ENCODE assay signal across 6 fruit fly cellular contexts in the genomic region with DNA sequence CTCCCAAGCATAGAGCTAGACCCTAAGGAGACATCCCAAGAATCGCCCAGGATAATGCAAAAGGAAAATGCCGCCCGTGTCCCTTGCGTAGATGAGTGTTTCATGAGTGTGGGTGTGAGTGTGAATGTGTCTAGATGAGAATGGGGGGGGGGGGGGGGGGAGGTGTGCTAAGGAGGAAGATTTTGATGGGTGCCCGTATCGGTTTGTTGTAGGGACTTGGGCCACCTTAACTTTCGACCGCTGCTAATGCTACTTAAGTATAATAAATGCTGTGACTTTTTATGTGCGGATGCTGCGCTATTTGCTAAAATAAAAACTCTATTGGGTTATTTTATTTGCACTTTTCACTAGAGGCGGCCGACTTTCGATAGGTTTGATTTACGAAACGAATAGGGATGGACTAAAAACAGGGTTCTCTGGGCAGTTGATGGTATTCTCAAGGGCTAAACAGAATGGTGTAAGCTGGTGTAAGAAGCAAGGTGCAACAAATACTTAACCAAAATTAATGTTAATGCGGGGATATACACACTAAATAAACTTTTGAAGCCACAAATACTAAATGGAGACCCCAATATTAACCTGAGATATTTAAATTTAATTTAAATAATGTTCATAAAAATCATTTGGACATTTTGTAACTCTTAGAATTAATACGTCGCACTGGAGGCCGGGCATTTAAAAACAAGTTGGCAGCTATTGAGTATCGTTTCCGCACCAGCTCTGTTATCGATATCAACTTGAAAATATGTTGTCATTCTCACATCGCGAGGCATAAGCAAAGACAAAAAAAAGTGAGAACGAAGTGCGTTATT.
A peak's percentile ranks its signal among the peaks of the same experiment; 100 is the strongest.
TF ChIP-seq lines count a peak whose summit lies in the region.

A gene (minus strand): TSS at position 407 of the 812 bp plus-strand sequence.
A gene (plus strand): TSS at position 786 of the 812 bp plus-strand sequence.

- peak; percentile 25 for TF ChIP-seq CTCF in whole organism, embryonic (GFP tag; optimal IDR thresholded peaks at IDR 0.05; lab: Kevin White, UChicago)

TF ChIP-seq in Kc167, 6 proteins besides CTCF, POLR2A, EP300 and RAD21:
- no peak for TF ChIP-seq ttk (optimal IDR thresholded peaks at IDR 0.05; lab: Kevin White, UChicago)
- no peak for TF ChIP-seq h (optimal IDR thresholded peaks at IDR 0.05; lab: Kevin White, UChicago)
- no peak for TF ChIP-seq insv (optimal IDR thresholded peaks at IDR 0.05; lab: Kevin White, UChicago)
- TF ChIP-seq psq (optimal IDR thresholded peaks at IDR 0.05; lab: Kevin White, UChicago) = peak; percentile 60
- TF ChIP-seq Sin3A (optimal IDR thresholded peaks at IDR 0.05; lab: Kevin White, UChicago) = no peak
- no peak for TF ChIP-seq Myc (optimal IDR thresholded peaks at IDR 0.05; lab: Kevin White, UChicago)

TF ChIP-seq in whole organism, adult, 20 proteins besides CTCF, POLR2A, EP300 and RAD21 (continues in another document):
- TF ChIP-seq CG33017 (tag; optimal IDR thresholded peaks at IDR 0.05; lab: Kevin White, UChicago) (peak; percentile 89), CG14711 (tag; optimal IDR thresholded peaks at IDR 0.05; lab: Kevin White, UChicago) (peak; percentile 90), Mnt (GFP tag; optimal IDR thresholded peaks at IDR 0.05; lab: Kevin White, UChicago) (peak; percentile 86), tj (GFP tag; optimal IDR thresholded peaks at IDR 0.05; lab: Kevin White, UChicago) (peak; percentile 59), Hr96 (GFP tag; optimal IDR thresholded peaks at IDR 0.05; lab: Kevin White, UChicago) (peak; percentile 94), CG7101 (tag; optimal IDR thresholded peaks at IDR 0.05; lab: Kevin White, UChicago) (peak; percentile 93), CG7045 (GFP tag; optimal IDR thresholded peaks at IDR 0.05; lab: Kevin White, UChicago) (peak; percentile 92), toe (GFP tag; optimal IDR thresholded peaks at IDR 0.05; lab: Kevin White, UChicago) (peak; percentile 98), bab1 (GFP tag; optimal IDR thresholded peaks at IDR 0.05; lab: Kevin White, UChicago) (peak; percentile 84), CG11617 (GFP tag; optimal IDR thresholded peaks at IDR 0.05; lab: Kevin White, UChicago) (peak; percentile 92), pad (GFP tag; optimal IDR thresholded peaks at IDR 0.05; lab: Kevin White, UChicago) (peak; percentile 79), CG5204 (GFP tag; optimal IDR thresholded peaks at IDR 0.05; lab: Kevin White, UChicago) (peak; percentile 97), ovo (GFP tag; optimal IDR thresholded peaks at IDR 0.05; lab: Kevin White, UChicago) (peak; percentile 91), cnc (optimal IDR thresholded peaks at IDR 0.05; lab: Kevin White, UChicago) (peak in 1 of 2 experiments; percentile 57)

TF ChIP-seq in whole organism, embryonic, 481 proteins besides CTCF, POLR2A, EP300 and RAD21 (continues in another document):
- TF ChIP-seq tin (GFP tag; optimal IDR thresholded peaks at IDR 0.05; lab: Kevin White, UChicago) (peak; percentile 95), btn (GFP tag; optimal IDR thresholded peaks at IDR 0.05; lab: Kevin White, UChicago) (peak; percentile 47), CG9797 (GFP tag; optimal IDR thresholded peaks at IDR 0.05; lab: Kevin White, UChicago) (peak; percentile 50), Hmx (GFP tag; optimal IDR thresholded peaks at IDR 0.05; lab: Kevin White, UChicago) (peak; percentile 79), Oli (tag; optimal IDR thresholded peaks at IDR 0.05; lab: Kevin White, UChicago) (peak; percentile 90), lilli (GFP tag; optimal IDR thresholded peaks at IDR 0.05; lab: Kevin White, UChicago) (peak; percentile 96), CG3065 (GFP tag; optimal IDR thresholded peaks at IDR 0.05; lab: Kevin White, UChicago) (peak; percentile 84), ttk (GFP tag; IDR thresholded peaks at IDR 0.05; lab: Robert Waterston, UW) (peak; percentile 82), CG4282 (GFP tag; optimal IDR thresholded peaks at IDR 0.05; lab: Kevin White, UChicago) (peak; percentile 61), Ada2b (GFP tag; IDR thresholded peaks at IDR 0.05; lab: Robert Waterston, UW) (peak; percentile 84), CG6683 (GFP tag; optimal IDR thresholded peaks at IDR 0.05; lab: Kevin White, UChicago) (peak; percentile 56), Scr (GFP tag; IDR thresholded peaks at IDR 0.05; lab: Robert Waterston, UW; ENCODE audit: partially characterized antibody) (peak; percentile 69), lmd (GFP tag; IDR thresholded peaks at IDR 0.05; lab: Robert Waterston, UW) (peak; percentile 95), CG1792 (GFP tag; optimal IDR thresholded peaks at IDR 0.05; lab: Kevin White, UChicago) (peak; percentile 43), CG13296 (GFP tag; optimal IDR thresholded peaks at IDR 0.05; lab: Kevin White, UChicago) (peak; percentile 82)

TF ChIP-seq in whole organism, prepupa, 60 proteins besides CTCF, POLR2A, EP300 and RAD21 (continues in another document):
- TF ChIP-seq CG6276 (GFP tag; optimal IDR thresholded peaks at IDR 0.05; lab: Kevin White, UChicago) (no peak), CG11294 (GFP tag; IDR thresholded peaks at IDR 0.05; lab: Robert Waterston, UW) (peak; percentile 88; the same call in 1 of the 2 replicates), Eip78C (GFP tag; lab: Kevin White, UChicago) (peak; percentile 94), CG8119 (GFP tag; IDR thresholded peaks at IDR 0.05; lab: Robert Waterston, UW) (peak; percentile 87), net (GFP tag; optimal IDR thresholded peaks at IDR 0.05; lab: Kevin White, UChicago) (peak; percentile 83), Hr4 (GFP tag; optimal IDR thresholded peaks at IDR 0.05; lab: Kevin White, UChicago) (peak; percentile 94), CG6792 (GFP tag; optimal IDR thresholded peaks at IDR 0.05; lab: Kevin White, UChicago) (peak; percentile 87), Eip75B (GFP tag; optimal IDR thresholded peaks at IDR 0.05; lab: Kevin White, UChicago) (peak; percentile 89), CG9139 (GFP tag; optimal IDR thresholded peaks at IDR 0.05; lab: Kevin White, UChicago) (no peak), CG31627 (GFP tag; optimal IDR thresholded peaks at IDR 0.05; lab: Kevin White, UChicago) (peak; percentile 95), fd59A (GFP tag; optimal IDR thresholded peaks at IDR 0.05; lab: Kevin White, UChicago) (peak; percentile 83), Eip93F (GFP tag; optimal IDR thresholded peaks at IDR 0.05; lab: Kevin White, UChicago) (peak; percentile 87), vri (GFP tag; optimal IDR thresholded peaks at IDR 0.05; lab: Kevin White, UChicago) (peak; percentile 73), Lpt (GFP tag; optimal IDR thresholded peaks at IDR 0.05; lab: Kevin White, UChicago) (peak; percentile 83), CG10669 (GFP tag; optimal IDR thresholded peaks at IDR 0.05; lab: Kevin White, UChicago) (peak; percentile 86), lz (GFP tag; optimal IDR thresholded peaks at IDR 0.05; lab: Kevin White, UChicago) (peak; percentile 93)

TF ChIP-seq in whole organism, pupa, 21 proteins besides CTCF, POLR2A, EP300 and RAD21 (continues in another document):
- TF ChIP-seq CG10348 (GFP tag; IDR thresholded peaks at IDR 0.05; lab: Robert Waterston, UW) (peak; percentile 79; the same call in 1 of the 2 replicates), CG17806 (tag; optimal IDR thresholded peaks at IDR 0.05; lab: Kevin White, UChicago) (peak; percentile 86), CG8301 (tag; optimal IDR thresholded peaks at IDR 0.05; lab: Kevin White, UChicago) (peak; percentile 86), Snoo (tag; optimal IDR thresholded peaks at IDR 0.05; lab: Kevin White, UChicago) (peak; percentile 89), gl (tag; optimal IDR thresholded peaks at IDR 0.05; lab: Kevin White, UChicago) (peak; percentile 39), Pif1B (GFP tag; optimal IDR thresholded peaks at IDR 0.05; lab: Kevin White, UChicago) (peak; percentile 83), CG14655 (GFP tag; optimal IDR thresholded peaks at IDR 0.05; lab: Kevin White, UChicago) (no peak), CG8159 (tag; optimal IDR thresholded peaks at IDR 0.05; lab: Kevin White, UChicago) (peak; percentile 88), rn (GFP tag; IDR thresholded peaks at IDR 0.05; lab: Robert Waterston, UW) (peak; percentile 83), Pif1A (GFP tag; optimal IDR thresholded peaks at IDR 0.05; lab: Kevin White, UChicago) (peak; percentile 87), CG4496 (GFP tag; IDR thresholded peaks at IDR 0.05; lab: Robert Waterston, UW) (peak; percentile 90), CG9948 (tag; optimal IDR thresholded peaks at IDR 0.05; lab: Kevin White, UChicago) (peak; percentile 89), CG15710 (tag; optimal IDR thresholded peaks at IDR 0.05; lab: Kevin White, UChicago) (peak; percentile 92), CG12605 (GFP tag; IDR thresholded peaks at IDR 0.05; lab: Robert Waterston, UW) (peak; percentile 60), CG34367 (tag; optimal IDR thresholded peaks at IDR 0.05; lab: Kevin White, UChicago) (peak; percentile 80), CG13204 (GFP tag; optimal IDR thresholded peaks at IDR 0.05; lab: Kevin White, UChicago) (no peak), D1 (tag; optimal IDR thresholded peaks at IDR 0.05; lab: Kevin White, UChicago) (no peak)

TF ChIP-seq in whole organism, wandering third instar larva, 38 proteins besides CTCF, POLR2A, EP300 and RAD21 (continues in another document):
- no peak for TF ChIP-seq usp (GFP tag; optimal IDR thresholded peaks at IDR 0.05; lab: Kevin White, UChicago)
- TF ChIP-seq Dfd (GFP tag; optimal IDR thresholded peaks at IDR 0.05; lab: Kevin White, UChicago) = peak; percentile 18
- peak; percentile 92 for TF ChIP-seq ey (GFP tag; optimal IDR thresholded peaks at IDR 0.05; lab: Kevin White, UChicago)
- peak; percentile 19 to 94 for TF ChIP-seq foxo (GFP tag; optimal IDR thresholded peaks at IDR 0.05; lab: Kevin White, UChicago)
- peak; percentile 85 for TF ChIP-seq dsf (GFP tag; optimal IDR thresholded peaks at IDR 0.05; lab: Kevin White, UChicago; ENCODE audit: borderline replicate concordance)
- TF ChIP-seq HLH106 (tag; optimal IDR thresholded peaks at IDR 0.05; lab: Kevin White, UChicago) = peak; percentile 95
- TF ChIP-seq brk (GFP tag; optimal IDR thresholded peaks at IDR 0.05; lab: Kevin White, UChicago) = peak; percentile 77
- TF ChIP-seq GATAd (GFP tag; optimal IDR thresholded peaks at IDR 0.05; lab: Kevin White, UChicago) = peak; percentile 85
- peak; percentile 66 for TF ChIP-seq Jra (GFP tag; optimal IDR thresholded peaks at IDR 0.05; lab: Kevin White, UChicago)
- peak; percentile 89 for TF ChIP-seq sv (GFP tag; optimal IDR thresholded peaks at IDR 0.05; lab: Kevin White, UChicago)
- peak; percentile 88 for TF ChIP-seq Hnf4 (GFP tag; optimal IDR thresholded peaks at IDR 0.05; lab: Kevin White, UChicago)
- TF ChIP-seq CG32264 (GFP tag; optimal IDR thresholded peaks at IDR 0.05; lab: Kevin White, UChicago) = peak; percentile 45
- TF ChIP-seq br (GFP tag; optimal IDR thresholded peaks at IDR 0.05; lab: Kevin White, UChicago) = peak; percentile 87
- no peak for TF ChIP-seq N (GFP tag; optimal IDR thresholded peaks at IDR 0.05; lab: Kevin White, UChicago)
- no peak for TF ChIP-seq CrebA (GFP tag; optimal IDR thresholded peaks at IDR 0.05; lab: Kevin White, UChicago; ENCODE audit: borderline replicate concordance)
- TF ChIP-seq tai (GFP tag; optimal IDR thresholded peaks at IDR 0.05; lab: Kevin White, UChicago) = no peak
- peak; percentile 81 for TF ChIP-seq psq (GFP tag; optimal IDR thresholded peaks at IDR 0.05; lab: Kevin White, UChicago)
- peak; percentile 68 for TF ChIP-seq woc (GFP tag; optimal IDR thresholded peaks at IDR 0.05; lab: Kevin White, UChicago)
- TF ChIP-seq dmrt93B (GFP tag; optimal IDR thresholded peaks at IDR 0.05; lab: Kevin White, UChicago) = peak; percentile 87
